Fruit fly (Drosophila melanogaster) whole organism, embryonic: ENCODE data around the gene Vha68-3.

Experiments
- BEAF-32 ChIP-seq: fragments of 200-800 bp; sonication (Bioruptor generic); optimal IDR thresholded peaks from 3 replicates; lab custom pipeline; 2017; ENCODE audit warnings: missing biosample characterization, missing genetic modification characterization, mild to moderate bottlenecking, moderate library complexity, missing genetic modification reagents
- Bteb2 ChIP-seq: fragments of 200-800 bp; sonication (Bioruptor generic); optimal IDR thresholded peaks from 2 replicates; lab custom pipeline; 2016; ENCODE audit warnings: missing biosample characterization, missing genetic modification characterization
- CG10274 ChIP-seq: fragments of 200-800 bp; sonication (Bioruptor generic); optimal IDR thresholded peaks from 3 replicates; lab custom pipeline; 2017; ENCODE audit warnings: missing biosample characterization, mild to moderate bottlenecking, missing genetic modification characterization
- CG10565 ChIP-seq: fragments of 200-800 bp; sonication (Bioruptor generic); optimal IDR thresholded peaks from 3 replicates; lab custom pipeline; 2016; ENCODE audit warnings: missing biosample characterization, mild to moderate bottlenecking, missing genetic modification characterization
- CG11695 ChIP-seq: fragments of 200-800 bp; sonication (Bioruptor generic); IDR thresholded peaks from 3 replicates; pipeline ENCODE4 v1.3.6; 2022; ENCODE audit warnings: missing biosample characterization, missing genetic modification characterization
- CG12236 ChIP-seq: fragments of 200-800 bp; sonication (Bioruptor generic); optimal IDR thresholded peaks from 2 replicates; lab custom pipeline; 2016; ENCODE audit warnings: missing biosample characterization, missing genetic modification characterization
- CG14014 ChIP-seq: fragments of 200-800 bp; sonication (Bioruptor generic); IDR thresholded peaks from 2 replicates; pipeline ENCODE4 v1.3.6; 2022; ENCODE audit warnings: missing biosample characterization, missing genetic modification characterization
- CG14965 ChIP-seq: fragments of 200-800 bp; sonication (Bioruptor generic); optimal IDR thresholded peaks from 2 replicates; lab custom pipeline; 2016; ENCODE audit warnings: missing biosample characterization, missing genetic modification characterization, borderline replicate concordance
- CG15269 ChIP-seq: fragments of 200-800 bp; sonication (Bioruptor generic); optimal IDR thresholded peaks from 2 replicates; lab custom pipeline; 2018; ENCODE audit warnings: missing biosample characterization, mild to moderate bottlenecking, missing genetic modification characterization, moderate library complexity
- CG1602 ChIP-seq: fragments of 200-800 bp; sonication (Bioruptor generic); optimal IDR thresholded peaks from 3 replicates; lab custom pipeline; 2016; ENCODE audit warnings: missing biosample characterization, missing genetic modification characterization
- CG17568 ChIP-seq: fragments of 200-800 bp; sonication (Bioruptor generic); optimal IDR thresholded peaks from 2 replicates; lab custom pipeline; 2018; ENCODE audit warnings: missing biosample characterization, mild to moderate bottlenecking, missing genetic modification characterization, moderate library complexity
- CG3163 ChIP-seq: fragments of 200-800 bp; sonication (Bioruptor generic); optimal IDR thresholded peaks from 3 replicates; lab custom pipeline; 2016; ENCODE audit warnings: missing biosample characterization, missing genetic modification characterization
- CG34376 ChIP-seq: fragments of 200-800 bp; sonication (Bioruptor generic); optimal IDR thresholded peaks from 2 replicates; lab custom pipeline; 2018; ENCODE audit warnings: missing biosample characterization, mild to moderate bottlenecking, missing genetic modification characterization
- CG4424 ChIP-seq: fragments of 200-800 bp; sonication (Bioruptor generic); optimal IDR thresholded peaks from 3 replicates; lab custom pipeline; 2016; ENCODE audit warnings: missing biosample characterization, missing genetic modification characterization
- CG4854 ChIP-seq: fragments of 200-800 bp; sonication (Bioruptor generic); optimal IDR thresholded peaks from 2 replicates; lab custom pipeline; 2016; ENCODE audit warnings: missing biosample characterization, missing genetic modification characterization, inconsistent platforms
- CG6765 ChIP-seq: fragments of 200-800 bp; sonication (Bioruptor generic); optimal IDR thresholded peaks from 3 replicates; lab custom pipeline; 2017; ENCODE audit warnings: missing biosample characterization, mild to moderate bottlenecking, missing genetic modification characterization
- CG7372 ChIP-seq: fragments of 200-800 bp; sonication (Bioruptor generic); IDR thresholded peaks from 2 replicates; pipeline ENCODE4 v1.3.6; 2022; ENCODE audit warnings: missing biosample characterization, missing genetic modification characterization
- CG8388 ChIP-seq: fragments of 200-800 bp; sonication (Bioruptor generic); optimal IDR thresholded peaks from 2 replicates; lab custom pipeline; 2019; ENCODE audit warnings: missing biosample characterization, mild to moderate bottlenecking, missing genetic modification characterization, moderate library complexity
- Dbx ChIP-seq: fragments of 200-800 bp; sonication (Bioruptor generic); IDR thresholded peaks from 3 replicates; pipeline ENCODE4 v1.3.6; 2022; ENCODE audit warnings: missing biosample characterization, missing genetic modification characterization
- E2f2 ChIP-seq: fragments of 200-800 bp; sonication (Bioruptor generic); IDR thresholded peaks from 2 replicates; pipeline ENCODE4 v1.3.6; 2022; ENCODE audit warnings: missing biosample characterization, missing genetic modification characterization
- HLH3B ChIP-seq: fragments of 200-800 bp; sonication (Bioruptor generic); IDR thresholded peaks from 2 replicates; pipeline ENCODE4 v1.3.6; 2022; ENCODE audit warnings: missing biosample characterization, missing genetic modification characterization
- HLH4C ChIP-seq: fragments of 200-800 bp; sonication (Bioruptor generic); IDR thresholded peaks from 3 replicates; pipeline ENCODE4 v1.3.6; 2022; ENCODE audit warnings: missing biosample characterization, missing genetic modification characterization; ENCODE audit not compliant: partially characterized antibody
- HmgD ChIP-seq: fragments of 200-800 bp; sonication (Bioruptor generic); optimal IDR thresholded peaks from 3 replicates; lab custom pipeline; 2016; ENCODE audit warnings: missing biosample characterization, missing genetic modification characterization
- HmgZ ChIP-seq: fragments of 200-800 bp; sonication (Bioruptor generic); optimal IDR thresholded peaks from 2 replicates; lab custom pipeline; 2018; ENCODE audit warnings: missing biosample characterization, mild to moderate bottlenecking, missing genetic modification characterization
- Hr39 ChIP-seq: fragments of >200 bp; optimal IDR thresholded peaks from 2 replicates; lab custom pipeline; 2017
- Max ChIP-seq: fragments of 200-800 bp; sonication (Bioruptor generic); optimal IDR thresholded peaks from 2 replicates; lab custom pipeline; 2016; ENCODE audit warnings: missing biosample characterization, mild to moderate bottlenecking, missing genetic modification characterization
- Neu2 ChIP-seq: fragments of 200-800 bp; sonication (Bioruptor generic); optimal IDR thresholded peaks from 3 replicates; lab custom pipeline; 2016; ENCODE audit warnings: missing biosample characterization, missing genetic modification characterization, borderline replicate concordance
- Usf ChIP-seq: fragments of 200-800 bp; sonication (Bioruptor generic); optimal IDR thresholded peaks from 2 replicates; lab custom pipeline; 2017; ENCODE audit warnings: missing genotype, missing biosample characterization, missing genetic modification characterization
- abd-A ChIP-seq: fragments of 200-800 bp; sonication (Bioruptor generic); optimal IDR thresholded peaks from 3 replicates; lab custom pipeline; 2019; ENCODE audit warnings: missing biosample characterization, mild to moderate bottlenecking, missing genetic modification characterization, moderate library complexity
- ash1 ChIP-seq: fragments of 200-800 bp; sonication (Bioruptor generic); optimal IDR thresholded peaks from 2 replicates; lab custom pipeline; 2018; ENCODE audit warnings: missing biosample characterization, mild to moderate bottlenecking, missing genetic modification characterization
- bigmax ChIP-seq: fragments of 200-800 bp; sonication (Bioruptor generic); optimal IDR thresholded peaks from 2 replicates; lab custom pipeline; 2018; ENCODE audit warnings: missing biosample characterization, mild to moderate bottlenecking, missing genetic modification characterization
- bowl ChIP-seq: fragments of 200-800 bp; sonication (Bioruptor generic); IDR thresholded peaks from 2 replicates; pipeline ENCODE4 v1.3.6; 2022; ENCODE audit warnings: missing biosample characterization, missing genetic modification characterization
- danr ChIP-seq: fragments of 200-800 bp; sonication (Bioruptor generic); IDR thresholded peaks from 2 replicates; pipeline ENCODE4 v1.3.6; 2022; ENCODE audit warnings: missing biosample characterization, missing genetic modification characterization
- dimm ChIP-seq: fragments of 200-800 bp; sonication (Bioruptor generic); IDR thresholded peaks from 2 replicates; pipeline ENCODE4 v1.3.6; 2022; ENCODE audit warnings: missing biosample characterization, missing genetic modification characterization
- ftz-f1 ChIP-seq: fragments of 200-800 bp; sonication (Bioruptor generic); optimal IDR thresholded peaks from 2 replicates; lab custom pipeline; 2016; ENCODE audit warnings: missing biosample characterization, missing genetic modification characterization
- fu2 ChIP-seq: fragments of 200-800 bp; sonication (Bioruptor generic); optimal IDR thresholded peaks from 2 replicates; lab custom pipeline; 2016; ENCODE audit warnings: missing biosample characterization, missing genetic modification characterization
- grn ChIP-seq: fragments of 200-800 bp; sonication (Bioruptor generic); optimal IDR thresholded peaks from 3 replicates; lab custom pipeline; 2017; ENCODE audit warnings: missing biosample characterization, missing genetic modification characterization
- gsb ChIP-seq: fragments of 200-800 bp; sonication (Bioruptor generic); IDR thresholded peaks from 2 replicates; pipeline ENCODE4 v1.3.6; 2022; ENCODE audit warnings: missing biosample characterization, missing genetic modification characterization
- hth ChIP-seq: fragments of >200 bp; optimal IDR thresholded peaks from 2 replicates; lab custom pipeline; 2017; ENCODE audit warnings: inconsistent platforms
- inv ChIP-seq: fragments of 200-800 bp; sonication (Bioruptor generic); IDR thresholded peaks from 2 replicates; pipeline ENCODE4 v1.3.6; 2022; ENCODE audit warnings: missing biosample characterization, missing genetic modification characterization; ENCODE audit not compliant: partially characterized antibody
- otp ChIP-seq: fragments of 200-800 bp; sonication (Bioruptor generic); IDR thresholded peaks from 3 replicates; pipeline ENCODE4, ENCODE4 v1.3.6; 2022; ENCODE audit warnings: missing biosample characterization, missing genetic modification characterization
- psq ChIP-seq: fragments of 200-800 bp; sonication (Bioruptor generic); optimal IDR thresholded peaks from 2 replicates; lab custom pipeline; 2017; ENCODE audit warnings: missing biosample characterization, missing genetic modification characterization
- sim ChIP-seq: fragments of 200-800 bp; sonication (Bioruptor generic); IDR thresholded peaks from 2 replicates; pipeline ENCODE4 v1.3.6; 2022; ENCODE audit warnings: missing biosample characterization, missing genetic modification characterization
- sug ChIP-seq: fragments of 200-800 bp; optimal IDR thresholded peaks from 2 replicates; lab custom pipeline; 2019; ENCODE audit warnings: missing biosample characterization, mild to moderate bottlenecking, missing genetic modification characterization, moderate library complexity
- trem ChIP-seq: fragments of 200-800 bp; optimal IDR thresholded peaks from 3 replicates; lab custom pipeline; 2019; ENCODE audit warnings: missing biosample characterization, mild to moderate bottlenecking, missing genetic modification characterization, moderate library complexity
- unc-4 ChIP-seq: fragments of 200-800 bp; sonication (Bioruptor generic); IDR thresholded peaks from 2 replicates; pipeline ENCODE4 v1.3.6; 2022; ENCODE audit warnings: missing biosample characterization, missing genetic modification characterization; ENCODE audit not compliant: partially characterized antibody

Gene Vha68-3

dm6 chr2L:13004059-13004870 lies 25.7 kb downstream of the Vha68-3 start, which contains the start of the genes Vha68-1 and mTor (continued):
- peak; percentile 84 for TF ChIP-seq HLH4C (GFP tag; lab: Robert Waterston, UW)
- TF ChIP-seq dimm (GFP tag; lab: Robert Waterston, UW) = no peak
- no peak for TF ChIP-seq CG12236
- no peak for TF ChIP-seq Hr39
- peak; percentile 83 for TF ChIP-seq CG1602 (GFP tag; lab: Kevin White, UChicago)
- peak; percentile 60 for TF ChIP-seq CG4854 (GFP tag; lab: Kevin White, UChicago)
- peak; percentile 89 for TF ChIP-seq BEAF-32 (GFP tag; lab: Kevin White, UChicago)
- TF ChIP-seq HmgZ = peak; percentile 57
- TF ChIP-seq Usf (GFP tag; lab: Kevin White, UChicago) = peak; percentile 61
- TF ChIP-seq ftz-f1 (GFP tag; lab: Kevin White, UChicago) = no peak
- TF ChIP-seq ash1 = no peak
- peak; percentile 85 for TF ChIP-seq CG4424
- TF ChIP-seq abd-A = no peak
- TF ChIP-seq fu2 = peak; percentile 74
- TF ChIP-seq CG17568 (GFP tag; lab: Kevin White, UChicago) = no peak
- TF ChIP-seq Max (GFP tag; lab: Kevin White, UChicago) = peak; percentile 64
- peak; percentile 84 for TF ChIP-seq CG14014 (GFP tag; lab: Robert Waterston, UW)
- TF ChIP-seq psq = peak; percentile 58
- no peak for TF ChIP-seq Neu2 (GFP tag; lab: Kevin White, UChicago)
- TF ChIP-seq CG34376 (GFP tag; lab: Kevin White, UChicago) = no peak
- peak; percentile 50 for TF ChIP-seq CG6765 (GFP tag; lab: Kevin White, UChicago)
- peak; percentile 73 for TF ChIP-seq HLH3B (GFP tag; lab: Robert Waterston, UW)
- TF ChIP-seq Dbx (GFP tag; lab: Robert Waterston, UW) = peak; percentile 71
- TF ChIP-seq bigmax (GFP tag; lab: Kevin White, UChicago) = peak; percentile 52
- peak; percentile 64 for TF ChIP-seq CG7372 (GFP tag; lab: Robert Waterston, UW)
- no peak for TF ChIP-seq CG8388
- TF ChIP-seq CG15269 = no peak
- no peak for TF ChIP-seq sug (tag; lab: Kevin White, UChicago)
- 0 out of 3 replicates have a peak, but pooled peaks have one; percentile 7 for TF ChIP-seq otp
- TF ChIP-seq gsb (GFP tag; lab: Robert Waterston, UW) = no peak
- TF ChIP-seq grn (GFP tag; lab: Kevin White, UChicago) = no peak
- TF ChIP-seq CG10274 (GFP tag; lab: Kevin White, UChicago) = no peak
- peak; percentile 9 for TF ChIP-seq CG10565
- TF ChIP-seq sim (GFP tag; lab: Robert Waterston, UW) = no peak; the same call in 1 of the 2 replicates
- peak; percentile 76 for TF ChIP-seq danr
- peak; percentile 68; the same call in 2 of the 3 replicates for TF ChIP-seq CG11695 (GFP tag; lab: Robert Waterston, UW)
- peak; percentile 68 for TF ChIP-seq trem (tag; lab: Kevin White, UChicago)
- TF ChIP-seq hth (lab: Kevin White, UChicago) = no peak
- peak; percentile 76 for TF ChIP-seq unc-4 (GFP tag; lab: Robert Waterston, UW)
- TF ChIP-seq Bteb2 (GFP tag; lab: Kevin White, UChicago) = peak; percentile 53
- TF ChIP-seq HmgD (GFP tag; lab: Kevin White, UChicago) = peak; percentile 35
- TF ChIP-seq CG14965 (GFP tag; lab: Kevin White, UChicago) = no peak
- TF ChIP-seq inv (GFP tag; lab: Robert Waterston, UW) = peak; percentile 82
- TF ChIP-seq bowl (GFP tag; lab: Robert Waterston, UW) = no peak
- peak; percentile 12 for TF ChIP-seq CG3163
- TF ChIP-seq E2f2 = peak; percentile 58
